Worm (Caenorhabditis elegans): ENCODE measurements around the gene W04G3.10.

The W04G3.10 gene

ce11 chrX:11078150-11078549, at the start of gene W04G3.10:
Gene W04G3.10, minus strand, starts transcription at chrX:11078250.
- TF ChIP-seq ceh-48 (tag; optimal IDR thresholded peaks at IDR 0.05), result no peak
- no peak for TF ChIP-seq sox-4 (tag; optimal IDR thresholded peaks at IDR 0.05)
- TF ChIP-seq hlh-8 (tag; optimal IDR thresholded peaks at IDR 0.05), result no peak
- no peak for TF ChIP-seq ceh-14 (tag; optimal IDR thresholded peaks at IDR 0.05)
- TF ChIP-seq npax-4 (tag; optimal IDR thresholded peaks at IDR 0.05), result no peak
- no peak for TF ChIP-seq Y22D7AL.16 (tag; optimal IDR thresholded peaks at IDR 0.05)
- TF ChIP-seq fax-1 (tag; optimal IDR thresholded peaks at IDR 0.05), result no peak
- no peak for TF ChIP-seq eyg-1 (tag; optimal IDR thresholded peaks at IDR 0.05)
- no peak for TF ChIP-seq unc-42 (tag; optimal IDR thresholded peaks at IDR 0.05)
- TF ChIP-seq fkh-6 (tag; optimal IDR thresholded peaks at IDR 0.05), result no peak
- TF ChIP-seq ceh-24 (tag; optimal IDR thresholded peaks at IDR 0.05), result no peak
- TF ChIP-seq lin-11 (tag; optimal IDR thresholded peaks at IDR 0.05), result no peak
- no peak for TF ChIP-seq ceh-9 (tag; optimal IDR thresholded peaks at IDR 0.05)
- no peak for TF ChIP-seq tbx-2 (tag; optimal IDR thresholded peaks at IDR 0.05)
- no peak for TF ChIP-seq che-1 (tag; optimal IDR thresholded peaks at IDR 0.05)

- TF ChIP-seq nhr-232 (tag; optimal IDR thresholded peaks at IDR 0.05) (no peak), pros-1 (tag; optimal IDR thresholded peaks at IDR 0.05) (no peak), ttx-3 (tag; optimal IDR thresholded peaks at IDR 0.05) (no peak), unc-3 (GFP tag; conservative IDR thresholded peaks at IDR 0.05) (no peak), unc-3 (tag; optimal IDR thresholded peaks at IDR 0.05) (no peak), ceh-14 (tag; optimal IDR thresholded peaks at IDR 0.05) (no peak), pqm-1 (tag; optimal IDR thresholded peaks at IDR 0.05) (no peak), ceh-48 (tag; optimal IDR thresholded peaks at IDR 0.05) (no peak), fkh-10 (GFP tag; optimal IDR thresholded peaks at IDR 0.05) (no peak), dve-1 (tag; optimal IDR thresholded peaks at IDR 0.05) (no peak), sox-4 (tag; optimal IDR thresholded peaks at IDR 0.05) (no peak), fkh-6 (tag; optimal IDR thresholded peaks at IDR 0.05) (no peak), Y22D7AL.16 (tag; optimal IDR thresholded peaks at IDR 0.05) (no peak), madf-2 (tag; optimal IDR thresholded peaks at IDR 0.05) (no peak)
Measured at ce11 chrX:11126259-11126658, 48.2 kb upstream of the W04G3.10 start.

- no peak for TF ChIP-seq madf-2 (tag; optimal IDR thresholded peaks at IDR 0.05)
- no peak for TF ChIP-seq ceh-2 (tag; optimal IDR thresholded peaks at IDR 0.05)
- no peak for TF ChIP-seq ceh-18 (tag; optimal IDR thresholded peaks at IDR 0.05)
- no peak for TF ChIP-seq pha-2 (tag; optimal IDR thresholded peaks at IDR 0.05)
- no peak for TF ChIP-seq gmeb-2 (tag; optimal IDR thresholded peaks at IDR 0.05)
- TF ChIP-seq pat-9 (tag; optimal IDR thresholded peaks at IDR 0.05), result no peak
- no peak for TF ChIP-seq K09A11.1 (tag; optimal IDR thresholded peaks at IDR 0.05; ENCODE audit: insufficient read depth)
- TF ChIP-seq unc-86 (tag; optimal IDR thresholded peaks at IDR 0.05), result no peak
- no peak for TF ChIP-seq T23F11.4 (GFP tag; optimal IDR thresholded peaks at IDR 0.05)
Measured at ce11 chrX:11125520-11125919, 47.5 kb upstream of the W04G3.10 start, which contains the start of gene alr-1. Gene alr-1, minus strand, starts transcription at chrX:11125620.

ce11 chrX:11123998-11124397, 45.9 kb upstream of the W04G3.10 start:
- no peak for TF ChIP-seq C08G9.2 (tag; optimal IDR thresholded peaks at IDR 0.05)
- peak; percentile 11 for TF ChIP-seq ref-2 (tag; optimal IDR thresholded peaks at IDR 0.05)

- TF ChIP-seq nhr-11 (tag; optimal IDR thresholded peaks at IDR 0.05), result no peak
Measured at ce11 chrX:11122412-11122811, 44.4 kb upstream of the W04G3.10 start.

- TF ChIP-seq sox-2 (GFP tag; IDR thresholded peaks at IDR 0.05) (no peak), syd-9 (tag; optimal IDR thresholded peaks at IDR 0.05) (no peak), F13H6.1 (tag; optimal IDR thresholded peaks at IDR 0.05) (no peak), gmeb-2 (tag; optimal IDR thresholded peaks at IDR 0.05) (no peak), hlh-30 (tag; optimal IDR thresholded peaks at IDR 0.05; ENCODE audit: insufficient read depth) (no peak), ttx-3 (tag; optimal IDR thresholded peaks at IDR 0.05) (no peak)
Measured at ce11 chrX:11120808-11121207, 42.8 kb upstream of the W04G3.10 start, which contains the start of gene R08B4.3. Gene R08B4.3, minus strand, starts transcription at chrX:11121005.
